Worm (Caenorhabditis elegans) whole organism, L2 larva: ENCODE measurements around the gene C14A4.8.

Experiments used
- ZK546.5 ChIP-seq: sonication (generic microtip); optimal IDR thresholded peaks from 2 replicates; lab custom pipeline; 2017; ENCODE audit warnings: missing biosample characterization, missing genetic modification characterization
- aly-2 ChIP-seq: fragments of 150-350 bp; optimal IDR thresholded peaks from 2 replicates; lab custom pipeline; 2014; ENCODE audit warnings: missing biosample characterization, missing genetic modification characterization
- ama-1 ChIP-seq: fragments of 150-350 bp; optimal IDR thresholded peaks from 2 replicates; lab custom pipeline; 2018; ENCODE audit warnings: inconsistent platforms
- lsy-2 ChIP-seq, 2 experiments: fragments of 150-350 bp in 1 of 2; sonication (generic microtip) in 1 of 2; optimal IDR thresholded peaks; 2 replicates each; lab custom pipeline; 2014 to 2017; ENCODE audit warnings: missing biosample characterization in 2 of 2, missing genetic modification characterization in 2 of 2
- nhr-11 ChIP-seq: fragments of 150-350 bp; optimal IDR thresholded peaks from 2 replicates; lab custom pipeline; 2014; ENCODE audit warnings: missing biosample characterization, missing genetic modification characterization

- TF ChIP-seq ZK546.5 (tag; lab: Kevin White, UChicago) (no peak), aly-2 (no peak), lsy-2 (tag; optimal IDR thresholded peaks at IDR 0.05; lab: Kevin White, UChicago) (peak in 1 of 2 experiments; percentile 59), ama-1 (no peak), nhr-11 (no peak)
Measured at ce11 chrII:10578843-10579430, 19.0 kb downstream of the C14A4.8 start, which contains the start of gene rpb-6.
